Fruit fly (Drosophila melanogaster) whole organism, embryonic: ENCODE data around the gene Mst85C.

Experiments
- CG13424 ChIP-seq: fragments of 200-800 bp; sonication (Bioruptor generic); optimal IDR thresholded peaks from 2 replicates; lab custom pipeline; 2019; ENCODE audit warnings: missing biosample characterization, mild to moderate bottlenecking, missing genetic modification characterization, moderate library complexity
- CG16779 ChIP-seq: fragments of 200-800 bp; sonication (Bioruptor generic); IDR thresholded peaks from 2 replicates; pipeline ENCODE4 v1.3.6; 2022; ENCODE audit warnings: missing biosample characterization, missing genetic modification characterization
- CG34422 ChIP-seq: fragments of 200-800 bp; sonication (Bioruptor generic); IDR thresholded peaks from 3 replicates; pipeline ENCODE4 v1.3.6; 2022; ENCODE audit warnings: missing biosample characterization, missing genetic modification characterization
- CG4707 ChIP-seq: fragments of 200-800 bp; sonication (Bioruptor generic); optimal IDR thresholded peaks from 2 replicates; lab custom pipeline; 2018; ENCODE audit warnings: missing biosample characterization, mild to moderate bottlenecking, missing genetic modification characterization, moderate library complexity
- Tbp ChIP-seq: fragments of >200 bp; optimal IDR thresholded peaks from 2 replicates; lab custom pipeline; 2018; ENCODE audit warnings: missing biosample characterization, missing genetic modification characterization
- Trl ChIP-seq, 3 experiments: fragments of >200 bp in 2 of 3; fragments of 200-800 bp in 1 of 3; sonication (Bioruptor generic) in 1 of 3; optimal IDR thresholded peaks; 2 replicates in 1 of 3; 3 replicates in 2 of 3; lab custom pipeline; 2016 to 2017; ENCODE audit warnings: missing biosample characterization in 1 of 3, missing genetic modification characterization in 1 of 3
- crol ChIP-seq: fragments of 200-800 bp; sonication (Bioruptor generic); IDR thresholded peaks from 2 replicates; pipeline ENCODE4 v1.3.6; 2022; ENCODE audit warnings: missing biosample characterization, missing genetic modification characterization

- TF ChIP-seq CG34422 (GFP tag; lab: Robert Waterston, UW): peak; percentile 52; the same call in 1 of the 3 replicates
- no peak for TF ChIP-seq Trl (optimal IDR thresholded peaks at IDR 0.05; lab: Kevin White, UChicago)
- TF ChIP-seq Trl (GFP tag; optimal IDR thresholded peaks at IDR 0.05; lab: Kevin White, UChicago): peak; percentile 32
- TF ChIP-seq CG16779: no peak
- peak; percentile 57 for TF ChIP-seq CG13424 (tag; lab: Kevin White, UChicago)
- no peak for TF ChIP-seq Tbp (GFP tag; lab: Kevin White, UChicago)
- no peak for TF ChIP-seq crol (GFP tag; lab: Robert Waterston, UW)
- TF ChIP-seq CG4707 (GFP tag; lab: Kevin White, UChicago): no peak
Measured at dm6 chr3R:9064874-9065273, 16.4 kb downstream of the Mst85C start, which contains the start of the genes beag and Ada.
